Worm (Caenorhabditis elegans) whole organism, late embryonic: ENCODE measurements around the gene irg-2.

Experiments used
- ama-1 ChIP-seq: fragments of 150-350 bp; optimal IDR thresholded peaks from 2 replicates; lab custom pipeline; 2014
- ceh-14 ChIP-seq: sonication (generic microtip); optimal IDR thresholded peaks from 2 replicates; lab custom pipeline; 2016; ENCODE audit warnings: missing genotype, missing genetic modification characterization, missing compliant biosample characterization
- ceh-22 ChIP-seq: sonication (generic microtip); optimal IDR thresholded peaks from 2 replicates; lab custom pipeline; 2017; ENCODE audit warnings: missing biosample characterization, missing genetic modification characterization
- ceh-9 ChIP-seq: sonication (generic microtip); optimal IDR thresholded peaks from 2 replicates; lab custom pipeline; 2016; ENCODE audit warnings: mild to moderate bottlenecking, missing genetic modification characterization, inconsistent platforms, missing compliant biosample characterization
- elt-2 ChIP-seq: sonication (generic microtip); optimal IDR thresholded peaks from 2 replicates; lab custom pipeline; 2016; ENCODE audit warnings: missing genetic modification reagents, missing genetic modification characterization, missing compliant biosample characterization
- elt-4 ChIP-seq: sonication (generic microtip); optimal IDR thresholded peaks from 2 replicates; lab custom pipeline; 2016; ENCODE audit warnings: missing genetic modification characterization, missing compliant biosample characterization
- hlh-13 ChIP-seq: fragments of 200-800 bp; sonication (Bioruptor generic); optimal IDR thresholded peaks from 2 replicates; lab custom pipeline; 2018; ENCODE audit warnings: mild to moderate bottlenecking, missing genetic modification characterization, missing compliant biosample characterization
- pha-4 ChIP-seq: fragments of 150-350 bp; optimal IDR thresholded peaks from 2 replicates; lab custom pipeline; 2018; ENCODE audit warnings: missing biosample characterization, missing genetic modification reagents, missing genetic modification characterization
- tbx-2 ChIP-seq: sonication (generic microtip); optimal IDR thresholded peaks from 2 replicates; lab custom pipeline; 2016; ENCODE audit warnings: missing genetic modification characterization, missing compliant biosample characterization
- ttx-3 ChIP-seq: sonication (generic microtip); optimal IDR thresholded peaks from 2 replicates; lab custom pipeline; 2016; ENCODE audit warnings: missing genetic modification reagents, missing genetic modification characterization, missing compliant biosample characterization

DNA sequence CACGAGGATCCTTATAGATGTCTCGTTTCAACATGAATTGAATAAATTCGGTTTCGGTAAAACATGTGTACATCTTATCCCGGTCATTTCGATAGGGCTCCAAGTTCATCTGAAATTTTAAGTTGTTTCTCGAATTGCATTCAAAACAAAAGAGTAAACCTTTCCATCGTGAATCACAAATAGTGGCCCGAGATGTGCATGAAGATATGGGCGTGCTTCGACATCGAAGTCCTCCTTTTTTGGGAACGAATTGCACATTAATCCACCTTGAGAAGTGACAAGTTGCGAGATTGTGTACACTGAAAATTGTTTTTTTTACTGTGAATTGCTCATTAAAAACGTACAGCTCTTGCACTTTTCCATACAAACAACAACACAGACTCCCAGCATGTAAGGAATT, 14.2 kb downstream of the irg-2 start:
- TF ChIP-seq pha-4 (no peak), hlh-13 (GFP tag; lab: Kevin White, UChicago) (no peak), ceh-22 (no peak), ama-1 (lab: Kevin White, UChicago) (no peak), ceh-9 (no peak), elt-2 (tag; lab: Kevin White, UChicago) (no peak), tbx-2 (tag; lab: Kevin White, UChicago) (no peak), ttx-3 (tag; lab: Kevin White, UChicago) (no peak), ceh-14 (tag; lab: Kevin White, UChicago) (no peak), elt-4 (tag; lab: Kevin White, UChicago) (no peak)
